Worm (Caenorhabditis elegans) whole organism, L4 larva: ENCODE measurements around the gene egl-10.

Source experiments
- F26F4.8 ChIP-seq: fragments of 200-800 bp; sonication (Bioruptor generic); conservative IDR thresholded peaks from 2 replicates; pipeline ENCODE4 v1.3.6; 2022; ENCODE audit warnings: missing genetic modification characterization, missing compliant biosample characterization
- T20F7.1 ChIP-seq: fragments of 200-800 bp; sonication (Bioruptor generic); optimal IDR thresholded peaks from 2 replicates; lab custom pipeline; 2018; ENCODE audit warnings: mild to moderate bottlenecking, missing genetic modification characterization, missing compliant biosample characterization
- Y105C5A.15 ChIP-seq: fragments of 200-800 bp; sonication (Bioruptor generic); IDR thresholded peaks from 2 replicates; pipeline ENCODE4 v1.3.6; 2022; ENCODE audit warnings: missing genetic modification characterization, missing compliant biosample characterization
- ZK546.5 ChIP-seq, 2 experiments: sonication (generic microtip); optimal IDR thresholded peaks; 2 replicates each; lab custom pipeline; 2017; ENCODE audit warnings: missing biosample characterization in 2 of 2, missing genetic modification characterization in 2 of 2
- aha-1 ChIP-seq: fragments of 150-350 bp; peaks from one replicate; lab custom pipeline; 2014; ENCODE audit warnings: missing biosample characterization, missing genetic modification characterization
- ceh-82 ChIP-seq: sonication (generic microtip); optimal IDR thresholded peaks from 2 replicates; lab custom pipeline; 2017; ENCODE audit warnings: missing biosample characterization, missing genetic modification characterization
- daf-12 ChIP-seq: fragments of 150-350 bp; optimal IDR thresholded peaks from 2 replicates; lab custom pipeline; 2014; ENCODE audit warnings: missing biosample characterization, missing genetic modification reagents, missing genetic modification characterization
- daf-16 ChIP-seq, 3 experiments: sonication (generic microtip); optimal IDR thresholded peaks; 2 replicates each; lab custom pipeline; 2016 to 2017; ENCODE audit warnings: missing genetic modification characterization in 3 of 3, missing genetic modification reagents in 3 of 3, mild to moderate bottlenecking in 2 of 3, missing compliant biosample characterization in 2 of 3, missing biosample characterization in 1 of 3, moderate library complexity in 1 of 3
- daf-8 ChIP-seq: fragments of 200-800 bp; sonication (Bioruptor generic); IDR thresholded peaks from 2 replicates; pipeline ENCODE4 v1.3.6; 2022; ENCODE audit warnings: missing genetic modification characterization, missing compliant biosample characterization
- dmd-6 ChIP-seq: fragments of 200-800 bp; sonication (Bioruptor generic); IDR thresholded peaks from 2 replicates; pipeline ENCODE4 v1.3.6; 2022; ENCODE audit warnings: missing genetic modification reagents, missing genetic modification characterization, missing compliant biosample characterization
- dmd-9 ChIP-seq: fragments of 200-800 bp; sonication (Bioruptor generic); IDR thresholded peaks from 2 replicates; pipeline ENCODE4 v1.3.6; 2022; ENCODE audit warnings: missing genetic modification reagents, missing genetic modification characterization, missing compliant biosample characterization
- dpl-1 ChIP-seq: fragments of 150-350 bp; optimal IDR thresholded peaks from 2 replicates; lab custom pipeline; 2014; ENCODE audit warnings: missing biosample characterization, missing genetic modification reagents, missing genetic modification characterization
- duxl-1 ChIP-seq: sonication (generic microtip); optimal IDR thresholded peaks from 2 replicates; lab custom pipeline; 2016; ENCODE audit warnings: mild to moderate bottlenecking, missing genetic modification characterization, moderate library complexity, missing compliant biosample characterization; ENCODE audit not compliant: poor library complexity
- dve-1 ChIP-seq: sonication (generic microtip); optimal IDR thresholded peaks from 2 replicates; lab custom pipeline; 2017; ENCODE audit warnings: antibody characterized with exemption, mild to moderate bottlenecking, missing genetic modification characterization, missing compliant biosample characterization; ENCODE audit not compliant: insufficient read depth
- egl-27 ChIP-seq: sonication (generic microtip); optimal IDR thresholded peaks from 3 replicates; lab custom pipeline; 2017; ENCODE audit warnings: missing biosample characterization, missing genetic modification reagents, missing genetic modification characterization
- egl-43 ChIP-seq: fragments of 200-800 bp; sonication (Bioruptor generic); IDR thresholded peaks from 2 replicates; pipeline ENCODE4 v1.3.6; 2022; ENCODE audit warnings: missing genetic modification reagents, missing genetic modification characterization, missing compliant biosample characterization
- gei-8 ChIP-seq: fragments of 200-800 bp; sonication (Bioruptor generic); optimal IDR thresholded peaks from 2 replicates; lab custom pipeline; 2018; ENCODE audit warnings: mild to moderate bottlenecking, missing genetic modification characterization, missing compliant biosample characterization
- hlh-30 ChIP-seq: sonication (generic microtip); optimal IDR thresholded peaks from 2 replicates; lab custom pipeline; 2017; ENCODE audit warnings: antibody characterized with exemption, mild to moderate bottlenecking, missing genetic modification characterization, missing compliant biosample characterization; ENCODE audit not compliant: insufficient read depth
- hmg-1.1 ChIP-seq: fragments of 200-800 bp; sonication (Bioruptor generic); IDR thresholded peaks from 2 replicates; pipeline ENCODE4 v1.3.6; 2022; ENCODE audit warnings: missing genetic modification reagents, missing genetic modification characterization, missing compliant biosample characterization
- lin-1 ChIP-seq: fragments of 200-800 bp; sonication (Bioruptor generic); IDR thresholded peaks from 2 replicates; pipeline ENCODE4 v1.3.6; 2022; ENCODE audit warnings: missing genetic modification reagents, missing genetic modification characterization, missing compliant biosample characterization
- lin-39 ChIP-seq: fragments of 150-350 bp; optimal IDR thresholded peaks from 2 replicates; lab custom pipeline; 2014; ENCODE audit warnings: missing biosample characterization, missing genetic modification reagents, missing genetic modification characterization
- madf-5 ChIP-seq, 2 experiments: fragments of 200-800 bp; sonication (Bioruptor generic); IDR thresholded peaks; 2 replicates each; pipeline ENCODE4 v1.3.6; 2022; ENCODE audit warnings: missing compliant biosample characterization in 2 of 2, missing genetic modification characterization in 2 of 2
- nhr-28 ChIP-seq: fragments of 150-350 bp; optimal IDR thresholded peaks from 2 replicates; lab custom pipeline; 2014; ENCODE audit warnings: missing biosample characterization, missing genetic modification characterization
- nhr-6 ChIP-seq: fragments of 150-350 bp; optimal IDR thresholded peaks from 2 replicates; lab custom pipeline; 2014; ENCODE audit warnings: missing biosample characterization, missing genetic modification characterization
- nhr-77 ChIP-seq: fragments of 150-350 bp; optimal IDR thresholded peaks from 2 replicates; lab custom pipeline; 2014; ENCODE audit warnings: missing biosample characterization, missing genetic modification characterization
- pha-4 ChIP-seq, 2 experiments: fragments of 150-350 bp in 1 of 2; fragments of 200-800 bp in 1 of 2; sonication (Bioruptor generic) in 1 of 2; IDR thresholded peaks in 1 of 2; optimal IDR thresholded peaks in 1 of 2; 2 replicates each; pipeline versions ENCODE4 v1.3.6 to Lab custom; 2014 to 2022; ENCODE audit warnings: missing genetic modification characterization in 2 of 2, missing genetic modification reagents in 2 of 2, missing biosample characterization in 1 of 2, missing compliant biosample characterization in 1 of 2
- php-3 ChIP-seq: fragments of 200-800 bp; sonication (Bioruptor generic); IDR thresholded peaks from 2 replicates; pipeline ENCODE4 v1.3.6; 2022; ENCODE audit warnings: missing genetic modification reagents, missing genetic modification characterization, missing compliant biosample characterization
- pqm-1 ChIP-seq: sonication (generic microtip); optimal IDR thresholded peaks from 2 replicates; lab custom pipeline; 2017; ENCODE audit warnings: missing biosample characterization, missing genetic modification characterization
- rbr-2 ChIP-seq: sonication (generic microtip); optimal IDR thresholded peaks from 2 replicates; lab custom pipeline; 2016; ENCODE audit warnings: missing genotype, missing genetic modification characterization, missing compliant biosample characterization
- set-16 ChIP-seq: fragments of 200-800 bp; sonication (Bioruptor generic); IDR thresholded peaks from 2 replicates; pipeline ENCODE4 v1.3.6; 2022; ENCODE audit warnings: missing genetic modification reagents, missing genetic modification characterization, missing compliant biosample characterization
- skn-1 ChIP-seq: fragments of 150-350 bp; optimal IDR thresholded peaks from 2 replicates; lab custom pipeline; 2014; ENCODE audit warnings: missing biosample characterization, missing genetic modification characterization
- spr-1 ChIP-seq: sonication (generic microtip); optimal IDR thresholded peaks from 2 replicates; lab custom pipeline; 2016; ENCODE audit warnings: mild to moderate bottlenecking, missing genetic modification characterization, missing compliant biosample characterization
- tag-97 ChIP-seq: fragments of 200-800 bp; sonication (Bioruptor generic); IDR thresholded peaks from 2 replicates; pipeline ENCODE4 v1.3.6; 2022; ENCODE audit warnings: missing genetic modification characterization, missing compliant biosample characterization
- unc-130 ChIP-seq: sonication (generic microtip); optimal IDR thresholded peaks from 2 replicates; lab custom pipeline; 2016; ENCODE audit warnings: missing genetic modification reagents, missing genetic modification characterization, missing compliant biosample characterization
- unc-62 ChIP-seq, 3 experiments: fragments of 150-350 bp in 1 of 3; sonication (generic microtip); optimal IDR thresholded peaks in 2 of 3; peaks in 1 of 3; 1 replicate in 1 of 3; 2 replicates in 2 of 3; lab custom pipeline; 2014 to 2017; ENCODE audit warnings: missing biosample characterization in 3 of 3, missing genetic modification characterization in 3 of 3, missing genetic modification reagents in 3 of 3, missing genotype in 1 of 3
- zfp-3 ChIP-seq: fragments of 200-800 bp; sonication (Bioruptor generic); conservative IDR thresholded peaks from 2 replicates; pipeline ENCODE4 v1.3.6; 2022; ENCODE audit warnings: missing genetic modification reagents, missing genetic modification characterization, missing compliant biosample characterization

The egl-10 gene

DNA sequence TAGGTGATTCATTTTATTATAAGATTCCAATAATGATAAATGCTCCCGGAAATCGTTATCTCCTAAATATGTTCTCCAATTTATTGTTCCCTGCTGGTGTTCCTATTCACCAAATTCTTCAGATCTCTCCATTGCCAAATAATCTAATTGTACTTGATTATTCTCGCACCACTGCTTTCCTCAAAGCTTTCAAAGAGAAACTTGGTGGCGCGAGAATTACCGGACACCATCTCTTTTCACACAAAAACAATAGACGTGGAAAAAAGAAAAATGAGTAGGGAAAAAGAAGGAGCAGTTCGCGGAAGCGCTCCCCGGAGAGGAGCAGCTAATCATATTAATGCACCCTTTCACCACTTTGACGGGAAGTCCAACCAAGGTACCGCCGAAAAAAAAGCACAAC lies 41.4 kb downstream of the egl-10 start:
- no peak for TF ChIP-seq egl-27 (tag; lab: Kevin White, UChicago)
- no peak for TF ChIP-seq php-3 (GFP tag; lab: Robert Waterston, UW)
- no peak for TF ChIP-seq unc-130 (GFP tag; lab: Kevin White, UChicago)
- TF ChIP-seq aha-1 (tag; lab: Kevin White, UChicago): peak; percentile 61
- TF ChIP-seq nhr-6: no peak
- no peak for TF ChIP-seq hmg-1.1
- TF ChIP-seq, all 104 proteins: peak for 1

DNA sequence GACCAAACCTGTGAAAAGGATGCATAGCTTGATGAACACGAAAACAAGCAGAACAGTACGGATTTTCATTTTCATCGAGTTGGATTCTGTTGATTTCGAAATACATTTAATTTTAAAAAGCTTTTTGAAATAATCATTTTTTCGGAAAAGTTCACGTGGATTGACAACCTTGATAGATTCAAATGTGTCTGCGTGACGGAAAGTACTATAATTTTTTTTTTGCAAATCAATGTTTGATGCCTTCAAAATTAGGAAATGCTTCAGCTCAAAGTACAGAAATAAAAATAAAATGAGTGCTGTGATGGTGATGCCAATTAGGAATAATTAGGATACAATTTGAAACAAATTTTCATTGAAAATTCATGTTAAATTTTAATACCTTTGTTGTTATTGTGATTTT lies 42.0 kb downstream of the egl-10 start, which contains the start of gene C54D10.4:
Gene C54D10.4, minus strand, starts transcription at position 101 of the 400 bp plus-strand sequence.
- TF ChIP-seq dmd-6 (GFP tag; lab: Robert Waterston, UW) (no peak), hlh-30 (tag; lab: Kevin White, UChicago) (no peak), ceh-82 (tag; lab: Kevin White, UChicago) (no peak), dmd-9 (no peak), nhr-77 (no peak), pha-4 (GFP tag; IDR thresholded peaks at IDR 0.05; lab: Robert Waterston, UW) (no peak), pha-4 (tag; optimal IDR thresholded peaks at IDR 0.05; lab: Kevin White, UChicago) (no peak), spr-1 (no peak), T20F7.1 (GFP tag; lab: Kevin White, UChicago) (no peak), set-16 (GFP tag; lab: Robert Waterston, UW) (no peak)

DNA sequence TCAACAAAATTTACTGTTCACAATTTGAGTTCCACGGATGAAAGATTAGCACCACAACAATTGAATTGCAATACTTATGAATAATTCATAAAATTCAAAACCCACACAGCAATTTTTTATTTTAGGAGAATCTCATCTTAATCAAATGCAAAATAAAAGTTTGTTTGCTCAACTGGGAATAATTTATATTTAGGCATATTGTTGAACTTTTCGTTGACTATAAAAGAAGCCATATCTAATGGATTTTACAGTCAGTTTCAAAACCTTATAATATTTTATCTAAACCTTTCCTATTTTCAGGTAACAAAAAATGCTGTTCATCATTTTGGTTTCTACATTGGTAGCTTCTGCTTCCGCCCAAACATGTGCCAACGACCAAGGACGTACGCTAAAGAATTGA lies 44.5 kb downstream of the egl-10 start, which contains the start of gene C54D10.3:
Gene C54D10.3, plus strand, starts transcription at position 301 of the 400 bp plus-strand sequence.
- TF ChIP-seq unc-62 (GFP tag; optimal IDR thresholded peaks at IDR 0.05 in 1 of 2; lab: Kevin White, UChicago) (peak in 1 of 2 experiments; percentile 87), unc-62 (tag; optimal IDR thresholded peaks at IDR 0.05; lab: Kevin White, UChicago) (no peak), ZK546.5 (tag; optimal IDR thresholded peaks at IDR 0.05; lab: Kevin White, UChicago) (no peak), skn-1 (tag; lab: Kevin White, UChicago) (no peak), tag-97 (no peak)

DNA sequence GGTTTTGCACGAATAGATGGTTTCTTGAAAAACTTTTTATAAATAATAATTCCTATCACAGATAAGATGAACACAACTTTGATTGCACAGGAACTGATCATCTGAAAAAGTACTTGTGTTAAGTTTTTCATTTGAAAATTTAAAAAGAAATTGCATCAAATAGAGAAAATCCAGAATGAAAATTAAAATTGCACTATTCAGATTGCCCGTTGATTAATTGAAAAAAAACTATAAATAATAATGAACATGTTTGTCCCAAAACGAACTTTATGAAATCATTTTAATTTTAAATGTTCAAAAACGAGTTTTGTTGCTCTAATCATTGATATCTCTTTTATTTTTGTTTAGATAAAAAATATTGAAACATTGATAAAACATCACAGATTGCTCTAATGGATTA lies 45.5 kb downstream of the egl-10 start, which contains the start of gene cdr-3:
Gene cdr-3, minus strand, starts transcription at position 101 of the 400 bp plus-strand sequence.
- TF ChIP-seq zfp-3: no peak
- no peak for TF ChIP-seq lin-39 (tag; lab: Kevin White, UChicago)
- no peak for TF ChIP-seq rbr-2 (tag; lab: Kevin White, UChicago)
- no peak for TF ChIP-seq F26F4.8
- TF ChIP-seq T20F7.1 (GFP tag; lab: Kevin White, UChicago): no peak
- no peak for TF ChIP-seq duxl-1 (tag; lab: Kevin White, UChicago)
- TF ChIP-seq Y105C5A.15 (GFP tag; lab: Robert Waterston, UW): no peak
- no peak for TF ChIP-seq nhr-6
- TF ChIP-seq gei-8 (GFP tag; lab: Kevin White, UChicago): no peak
- TF ChIP-seq ZK546.5 (tag; optimal IDR thresholded peaks at IDR 0.05; lab: Kevin White, UChicago): no peak
- TF ChIP-seq madf-5 (GFP tag; IDR thresholded peaks at IDR 0.05; lab: Robert Waterston, UW): no peak
- TF ChIP-seq pha-4 (GFP tag; IDR thresholded peaks at IDR 0.05; lab: Robert Waterston, UW): no peak
- no peak for TF ChIP-seq pha-4 (tag; optimal IDR thresholded peaks at IDR 0.05; lab: Kevin White, UChicago)
- no peak for TF ChIP-seq lin-1 (GFP tag; lab: Robert Waterston, UW)

DNA sequence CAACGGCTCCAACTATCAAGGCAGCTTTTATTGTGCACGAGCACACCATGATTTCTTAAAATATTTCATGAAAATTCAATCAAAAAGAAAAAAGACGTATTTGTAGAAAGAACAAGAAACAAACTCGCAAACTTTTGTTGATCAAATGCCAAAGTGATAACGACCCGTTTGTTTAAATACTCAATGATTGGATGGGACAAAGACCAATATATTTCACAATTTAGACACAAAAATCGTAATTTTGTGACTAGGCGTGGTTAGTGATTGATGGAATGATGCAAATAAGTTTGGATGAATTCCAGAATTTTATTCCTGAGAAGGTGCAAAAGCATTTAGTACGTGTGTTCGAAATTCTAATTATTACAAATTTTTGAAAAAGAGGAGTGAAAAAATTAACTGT lies 47.2 kb downstream of the egl-10 start, which contains the start of gene cdr-2:
Gene cdr-2, minus strand, starts transcription at position 54 of the 400 bp plus-strand sequence.
- TF ChIP-seq egl-43 (GFP tag; lab: Robert Waterston, UW) (no peak), nhr-77 (peak; percentile 23), pqm-1 (tag; lab: Kevin White, UChicago) (peak; percentile 61), daf-12 (tag; lab: Kevin White, UChicago) (no peak), daf-8 (GFP tag; lab: Robert Waterston, UW) (no peak), dpl-1 (GFP tag; lab: Kevin White, UChicago) (no peak), nhr-6 (no peak), daf-16 (GFP tag; optimal IDR thresholded peaks at IDR 0.05; lab: Kevin White, UChicago) (no peak), daf-16 (tag; optimal IDR thresholded peaks at IDR 0.05; lab: Kevin White, UChicago) (peak; percentile 63), nhr-28 (tag; lab: Kevin White, UChicago) (peak; percentile 70), dmd-6 (GFP tag; lab: Robert Waterston, UW) (peak; percentile 77), dve-1 (tag; lab: Kevin White, UChicago) (peak; percentile 47)
